Worm (Caenorhabditis elegans) whole organism, L4 larva: ENCODE measurements around the gene T06C10.3.
A peak's percentile ranks its signal among the peaks of the same experiment; 100 is the strongest.

Source experiments
- F10B5.3 ChIP-seq: sonication (generic microtip); optimal IDR thresholded peaks from 2 replicates; lab custom pipeline; 2016; ENCODE audit warnings: mild to moderate bottlenecking, missing genetic modification characterization, missing compliant biosample characterization
- F44E2.7 ChIP-seq: fragments of 200-800 bp; sonication (Bioruptor generic); IDR thresholded peaks from 2 replicates; pipeline ENCODE4 v2.1.2; 2022; ENCODE audit warnings: missing genetic modification characterization, missing compliant biosample characterization
- T26A8.4 ChIP-seq: fragments of 200-800 bp; sonication (Bioruptor generic); IDR thresholded peaks from 2 replicates; pipeline ENCODE4 v1.3.6; 2022; ENCODE audit warnings: missing genetic modification characterization, missing compliant biosample characterization
- Y105C5A.15 ChIP-seq: fragments of 200-800 bp; sonication (Bioruptor generic); IDR thresholded peaks from 2 replicates; pipeline ENCODE4 v1.3.6; 2022; ENCODE audit warnings: missing genetic modification characterization, missing compliant biosample characterization
- ZK337.2 ChIP-seq: fragments of 200-800 bp; sonication (Bioruptor generic); IDR thresholded peaks from 2 replicates; pipeline ENCODE4 v1.3.6; 2022; ENCODE audit warnings: missing genetic modification reagents, missing genetic modification characterization, missing compliant biosample characterization
- aly-2 ChIP-seq: sonication (generic microtip); optimal IDR thresholded peaks from 2 replicates; lab custom pipeline; 2018; ENCODE audit warnings: missing biosample characterization, missing genetic modification characterization
- ama-1 ChIP-seq: fragments of 150-350 bp; optimal IDR thresholded peaks from 2 replicates; lab custom pipeline; 2014; ENCODE audit warnings: inconsistent platforms, mixed read lengths
- arid-1 ChIP-seq: fragments of 200-800 bp; sonication (Bioruptor generic); conservative IDR thresholded peaks from 2 replicates; pipeline ENCODE4 v1.3.6; 2022; ENCODE audit warnings: missing genetic modification reagents, missing genetic modification characterization, missing compliant biosample characterization
- attf-4 ChIP-seq: sonication (generic microtip); optimal IDR thresholded peaks from 3 replicates; lab custom pipeline; 2017; ENCODE audit warnings: missing biosample characterization, missing genetic modification characterization
- ceh-20 ChIP-seq: fragments of 200-800 bp; sonication (Bioruptor generic); IDR thresholded peaks from 2 replicates; pipeline ENCODE4 v1.3.6; 2022; ENCODE audit warnings: missing genetic modification reagents, missing genetic modification characterization, missing compliant biosample characterization
- ceh-44 ChIP-seq: fragments of 200-800 bp; sonication (Bioruptor generic); IDR thresholded peaks from 2 replicates; pipeline ENCODE4 v1.3.6; 2022; ENCODE audit warnings: missing genetic modification reagents, missing genetic modification characterization, missing compliant biosample characterization
- ces-1 ChIP-seq: fragments of 150-350 bp; sonication (generic microtip); optimal IDR thresholded peaks from 4 replicates; lab custom pipeline; 2014; ENCODE audit warnings: missing biosample characterization, missing genetic modification reagents, missing genetic modification characterization
- daf-19 ChIP-seq: fragments of 200-800 bp; sonication (Bioruptor generic); conservative IDR thresholded peaks from 2 replicates; pipeline ENCODE4 v1.3.6; 2022; ENCODE audit warnings: missing genetic modification characterization, missing compliant biosample characterization
- daf-8 ChIP-seq: fragments of 200-800 bp; sonication (Bioruptor generic); IDR thresholded peaks from 2 replicates; pipeline ENCODE4 v1.3.6; 2022; ENCODE audit warnings: missing genetic modification characterization, missing compliant biosample characterization
- dpl-1 ChIP-seq: fragments of 150-350 bp; optimal IDR thresholded peaks from 2 replicates; lab custom pipeline; 2014; ENCODE audit warnings: missing biosample characterization, missing genetic modification reagents, missing genetic modification characterization
- egl-27 ChIP-seq: sonication (generic microtip); optimal IDR thresholded peaks from 3 replicates; lab custom pipeline; 2017; ENCODE audit warnings: missing biosample characterization, missing genetic modification reagents, missing genetic modification characterization
- egl-43 ChIP-seq: fragments of 200-800 bp; sonication (Bioruptor generic); IDR thresholded peaks from 2 replicates; pipeline ENCODE4 v1.3.6; 2022; ENCODE audit warnings: missing genetic modification reagents, missing genetic modification characterization, missing compliant biosample characterization
- gei-8 ChIP-seq: fragments of 200-800 bp; sonication (Bioruptor generic); optimal IDR thresholded peaks from 2 replicates; lab custom pipeline; 2018; ENCODE audit warnings: mild to moderate bottlenecking, missing genetic modification characterization, missing compliant biosample characterization
- hmg-1.1 ChIP-seq: fragments of 200-800 bp; sonication (Bioruptor generic); IDR thresholded peaks from 2 replicates; pipeline ENCODE4 v1.3.6; 2022; ENCODE audit warnings: missing genetic modification reagents, missing genetic modification characterization, missing compliant biosample characterization
- jun-1 ChIP-seq: fragments of 150-350 bp; optimal IDR thresholded peaks from 2 replicates; lab custom pipeline; 2014; ENCODE audit warnings: missing biosample characterization, missing genetic modification reagents, missing genetic modification characterization
- lin-29 ChIP-seq: fragments of 200-800 bp; sonication (Bioruptor generic); IDR thresholded peaks from 2 replicates; pipeline ENCODE4 v1.3.6; 2022; ENCODE audit warnings: missing genetic modification reagents, missing genetic modification characterization, missing compliant biosample characterization
- lin-38 ChIP-seq: fragments of 200-800 bp; sonication (Bioruptor generic); IDR thresholded peaks from 2 replicates; pipeline ENCODE4 v1.3.6; 2022; ENCODE audit warnings: missing genetic modification reagents, missing genetic modification characterization, missing compliant biosample characterization
- lin-39 ChIP-seq: fragments of 150-350 bp; optimal IDR thresholded peaks from 2 replicates; lab custom pipeline; 2014; ENCODE audit warnings: missing biosample characterization, missing genetic modification reagents, missing genetic modification characterization
- lir-3 ChIP-seq: sonication (generic microtip); optimal IDR thresholded peaks from 2 replicates; lab custom pipeline; 2016; ENCODE audit warnings: mild to moderate bottlenecking, missing genetic modification characterization, missing compliant biosample characterization
- lsy-2 ChIP-seq, 2 experiments: fragments of 150-350 bp in 1 of 2; sonication (generic microtip) in 1 of 2; optimal IDR thresholded peaks; 2 replicates each; lab custom pipeline; 2014 to 2017; ENCODE audit warnings: missing biosample characterization in 2 of 2, missing genetic modification characterization in 2 of 2
- mdl-1 ChIP-seq, 2 experiments: fragments of 150-350 bp in 1 of 2; sonication (generic microtip) in 1 of 2; optimal IDR thresholded peaks; 2 replicates each; lab custom pipeline; 2014 to 2017; ENCODE audit warnings: missing biosample characterization in 2 of 2, missing genetic modification characterization in 2 of 2
- mes-2 ChIP-seq: sonication (generic microtip); optimal IDR thresholded peaks from 2 replicates; lab custom pipeline; 2016; ENCODE audit warnings: missing genotype, mild to moderate bottlenecking, missing genetic modification characterization, missing compliant biosample characterization; ENCODE audit not compliant: poor library complexity, severe bottlenecking
- mxl-2 ChIP-seq: fragments of 200-800 bp; sonication (Bioruptor generic); conservative IDR thresholded peaks from 2 replicates; pipeline ENCODE4 v1.3.6; 2022; ENCODE audit warnings: missing genetic modification reagents, missing genetic modification characterization, missing compliant biosample characterization
- nhr-11 ChIP-seq: fragments of 150-350 bp; optimal IDR thresholded peaks from 2 replicates; lab custom pipeline; 2014; ENCODE audit warnings: missing biosample characterization, missing genetic modification characterization
- nhr-28 ChIP-seq: fragments of 150-350 bp; optimal IDR thresholded peaks from 2 replicates; lab custom pipeline; 2014; ENCODE audit warnings: missing biosample characterization, missing genetic modification characterization
- nhr-41 ChIP-seq: fragments of 200-800 bp; sonication (Bioruptor generic); IDR thresholded peaks from 2 replicates; pipeline ENCODE4 v1.3.6; 2022; ENCODE audit warnings: missing genetic modification reagents, missing genetic modification characterization, missing compliant biosample characterization
- nhr-48 ChIP-seq: sonication (generic microtip); optimal IDR thresholded peaks from 2 replicates; lab custom pipeline; 2016; ENCODE audit warnings: mild to moderate bottlenecking, missing genetic modification characterization, missing compliant biosample characterization
- nhr-77 ChIP-seq: fragments of 150-350 bp; optimal IDR thresholded peaks from 2 replicates; lab custom pipeline; 2014; ENCODE audit warnings: missing biosample characterization, missing genetic modification characterization
- pha-4 ChIP-seq, 2 experiments: fragments of 150-350 bp in 1 of 2; fragments of 200-800 bp in 1 of 2; sonication (Bioruptor generic) in 1 of 2; IDR thresholded peaks in 1 of 2; optimal IDR thresholded peaks in 1 of 2; 2 replicates each; pipeline versions ENCODE4 v1.3.6 to Lab custom; 2014 to 2022; ENCODE audit warnings: missing genetic modification characterization in 2 of 2, missing genetic modification reagents in 2 of 2, missing biosample characterization in 1 of 2, missing compliant biosample characterization in 1 of 2
- php-3 ChIP-seq: fragments of 200-800 bp; sonication (Bioruptor generic); IDR thresholded peaks from 2 replicates; pipeline ENCODE4 v1.3.6; 2022; ENCODE audit warnings: missing genetic modification reagents, missing genetic modification characterization, missing compliant biosample characterization
- rbr-2 ChIP-seq: sonication (generic microtip); optimal IDR thresholded peaks from 2 replicates; lab custom pipeline; 2016; ENCODE audit warnings: missing genotype, missing genetic modification characterization, missing compliant biosample characterization
- set-16 ChIP-seq: fragments of 200-800 bp; sonication (Bioruptor generic); IDR thresholded peaks from 2 replicates; pipeline ENCODE4 v1.3.6; 2022; ENCODE audit warnings: missing genetic modification reagents, missing genetic modification characterization, missing compliant biosample characterization
- skn-1 ChIP-seq: fragments of 150-350 bp; optimal IDR thresholded peaks from 2 replicates; lab custom pipeline; 2014; ENCODE audit warnings: missing biosample characterization, missing genetic modification characterization
- snpc-1.2 ChIP-seq: fragments of 200-800 bp; sonication (Bioruptor generic); IDR thresholded peaks from 2 replicates; pipeline ENCODE4 v1.3.6; 2022; ENCODE audit warnings: missing genetic modification reagents, missing genetic modification characterization, missing compliant biosample characterization
- spr-3 ChIP-seq: fragments of 200-800 bp; sonication (Bioruptor generic); optimal IDR thresholded peaks from 2 replicates; lab custom pipeline; 2018; ENCODE audit warnings: mild to moderate bottlenecking, missing genetic modification characterization, missing compliant biosample characterization
- tra-1 ChIP-seq: fragments of 200-800 bp; sonication (Bioruptor generic); IDR thresholded peaks from 2 replicates; pipeline ENCODE4 v1.3.6; 2022; ENCODE audit warnings: missing genetic modification reagents, missing genetic modification characterization, missing compliant biosample characterization
- unc-130 ChIP-seq: sonication (generic microtip); optimal IDR thresholded peaks from 2 replicates; lab custom pipeline; 2016; ENCODE audit warnings: missing genetic modification reagents, missing genetic modification characterization, missing compliant biosample characterization
- unc-62 ChIP-seq, 3 experiments: fragments of 150-350 bp in 1 of 3; sonication (generic microtip); optimal IDR thresholded peaks in 2 of 3; peaks in 1 of 3; 1 replicate in 1 of 3; 2 replicates in 2 of 3; lab custom pipeline; 2014 to 2017; ENCODE audit warnings: missing biosample characterization in 3 of 3, missing genetic modification characterization in 3 of 3, missing genetic modification reagents in 3 of 3, missing genotype in 1 of 3
- vab-7 ChIP-seq: fragments of 200-800 bp; sonication (Bioruptor generic); IDR thresholded peaks from 2 replicates; pipeline ENCODE4 v1.3.6; 2022; ENCODE audit warnings: missing genetic modification reagents, missing genetic modification characterization, missing compliant biosample characterization
- zag-1 ChIP-seq: fragments of 150-350 bp; optimal IDR thresholded peaks from 2 replicates; lab custom pipeline; 2014; ENCODE audit warnings: missing biosample characterization, missing genetic modification characterization
- zfp-2 ChIP-seq: sonication (generic microtip); optimal IDR thresholded peaks from 2 replicates; lab custom pipeline; 2016; ENCODE audit warnings: mild to moderate bottlenecking, missing genetic modification characterization, missing compliant biosample characterization
- ztf-11 ChIP-seq: fragments of 150-350 bp; optimal IDR thresholded peaks from 2 replicates; lab custom pipeline; 2014; ENCODE audit warnings: missing biosample characterization, missing genetic modification characterization
- ztf-7 ChIP-seq: fragments of 150-350 bp; optimal IDR thresholded peaks from 2 replicates; lab custom pipeline; 2014; ENCODE audit warnings: missing biosample characterization, missing genetic modification characterization

The T06C10.3 gene

ce11 chrIV:7906643-7907042 is 36.1 kb downstream of the T06C10.3 start (continued):
- TF ChIP-seq spr-3 (GFP tag; lab: Kevin White, UChicago): no peak

ce11 chrIV:7909455-7910141 is 39.0 kb downstream of the T06C10.3 start:
- TF ChIP-seq lir-3 (tag; lab: Kevin White, UChicago): no peak
- TF ChIP-seq ztf-11 (tag; lab: Kevin White, UChicago): no peak
- TF ChIP-seq unc-130 (GFP tag; lab: Kevin White, UChicago): no peak
- TF ChIP-seq ztf-7: no peak
- TF ChIP-seq Y105C5A.15 (GFP tag; lab: Robert Waterston, UW): no peak
- no peak for TF ChIP-seq mdl-1 (tag; optimal IDR thresholded peaks at IDR 0.05; lab: Kevin White, UChicago)
- no peak for TF ChIP-seq ama-1
- TF ChIP-seq tra-1 (GFP tag; lab: Robert Waterston, UW): no peak
- TF ChIP-seq set-16 (GFP tag; lab: Robert Waterston, UW): peak; percentile 21; the same call in 1 of the 2 replicates
- TF ChIP-seq ZK337.2 (GFP tag; lab: Robert Waterston, UW): no peak
- TF ChIP-seq ces-1 (GFP tag; lab: Kevin White, UChicago): no peak
- TF ChIP-seq F44E2.7 (GFP tag; lab: Robert Waterston, UW): no peak
- TF ChIP-seq ceh-44 (GFP tag; lab: Robert Waterston, UW): no peak
- no peak for TF ChIP-seq lin-39
- no peak for TF ChIP-seq nhr-77
- no peak for TF ChIP-seq zag-1
- TF ChIP-seq F10B5.3 (tag; lab: Kevin White, UChicago): no peak
- peak; percentile 16; the same call in 1 of the 2 replicates for TF ChIP-seq lin-38 (GFP tag; lab: Robert Waterston, UW)
- no peak for TF ChIP-seq skn-1 (tag; lab: Kevin White, UChicago)
- TF ChIP-seq egl-43 (GFP tag; lab: Robert Waterston, UW): no peak; the same call in 1 of the 2 replicates
- no peak for TF ChIP-seq zfp-2 (tag; lab: Kevin White, UChicago)
- TF ChIP-seq mes-2 (tag; lab: Kevin White, UChicago): peak; percentile 45
- TF ChIP-seq nhr-41 (GFP tag; lab: Robert Waterston, UW): no peak
- 0 out of 2 replicates have a peak, but pooled peaks have one; percentile 28 for TF ChIP-seq snpc-1.2 (GFP tag; lab: Robert Waterston, UW)
- 0 out of 2 replicates have a peak, but pooled peaks have one; percentile 14 for TF ChIP-seq vab-7
- no peak for TF ChIP-seq lin-29 (GFP tag; lab: Robert Waterston, UW)
- peak; percentile 21 for TF ChIP-seq rbr-2 (tag; lab: Kevin White, UChicago)
- no peak for TF ChIP-seq egl-27 (tag; lab: Kevin White, UChicago)
- TF ChIP-seq nhr-28 (tag; lab: Kevin White, UChicago): no peak
- no peak for TF ChIP-seq gei-8 (GFP tag; lab: Kevin White, UChicago)
- TF ChIP-seq spr-3 (GFP tag; lab: Kevin White, UChicago): no peak
- TF ChIP-seq lsy-2 (tag; optimal IDR thresholded peaks at IDR 0.05; lab: Kevin White, UChicago): peak in 1 of 2 experiments; percentile 52
- no peak for TF ChIP-seq unc-62 (GFP tag; optimal IDR thresholded peaks at IDR 0.05 in 1 of 2; lab: Kevin White, UChicago)
- TF ChIP-seq unc-62 (tag; optimal IDR thresholded peaks at IDR 0.05; lab: Kevin White, UChicago): no peak
- TF ChIP-seq aly-2 (tag; lab: Kevin White, UChicago): no peak
- TF ChIP-seq daf-19: no peak
- no peak for TF ChIP-seq arid-1 (GFP tag; lab: Robert Waterston, UW)
- no peak for TF ChIP-seq php-3 (GFP tag; lab: Robert Waterston, UW)
- 0 out of 2 replicates have a peak, but pooled peaks have one; percentile 33 for TF ChIP-seq hmg-1.1 (GFP tag; lab: Robert Waterston, UW)
- TF ChIP-seq T26A8.4 (GFP tag; lab: Robert Waterston, UW): no peak
- TF ChIP-seq nhr-11 (tag; lab: Kevin White, UChicago): no peak
- no peak for TF ChIP-seq dpl-1 (GFP tag; lab: Kevin White, UChicago)
- no peak for TF ChIP-seq nhr-48 (tag; lab: Kevin White, UChicago)
- TF ChIP-seq attf-4 (tag; lab: Kevin White, UChicago): no peak
- no peak for TF ChIP-seq pha-4 (GFP tag; IDR thresholded peaks at IDR 0.05; lab: Robert Waterston, UW)
- TF ChIP-seq pha-4 (tag; optimal IDR thresholded peaks at IDR 0.05; lab: Kevin White, UChicago): no peak
- TF ChIP-seq jun-1: no peak
- no peak for TF ChIP-seq daf-8 (GFP tag; lab: Robert Waterston, UW)
- no peak for TF ChIP-seq mxl-2
- TF ChIP-seq ceh-20: no peak
